Worm (Caenorhabditis elegans) whole organism, young adult: Measurements from ENCODE around the gene col-94.

Source experiments
- F33H1.4 ChIP-seq: fragments of 200-800 bp; sonication (Bioruptor generic); IDR thresholded peaks from 2 replicates; pipeline ENCODE4 v1.3.6; 2022; ENCODE audit warnings: missing genetic modification reagents, missing genetic modification characterization, missing compliant biosample characterization
- F37B4.10 ChIP-seq: fragments of 200-800 bp; sonication (Bioruptor generic); IDR thresholded peaks from 2 replicates; pipeline ENCODE4 v1.3.6; 2022; ENCODE audit warnings: missing genetic modification characterization, missing compliant biosample characterization
- F39B2.1 ChIP-seq: fragments of 200-800 bp; sonication (Bioruptor generic); IDR thresholded peaks from 2 replicates; pipeline ENCODE4 v1.3.6; 2022; ENCODE audit warnings: missing genetic modification reagents, missing genetic modification characterization, missing compliant biosample characterization
- F52B5.7 ChIP-seq: sonication (generic microtip); optimal IDR thresholded peaks from 2 replicates; lab custom pipeline; 2016; ENCODE audit warnings: mild to moderate bottlenecking, missing genetic modification characterization, missing compliant biosample characterization
- F55B11.4 ChIP-seq: sonication (generic microtip); optimal IDR thresholded peaks from 2 replicates; lab custom pipeline; 2016; ENCODE audit warnings: missing compliant biosample characterization, missing genetic modification characterization, borderline replicate concordance; ENCODE audit not compliant: insufficient read depth
- F57A8.1 ChIP-seq: fragments of 200-800 bp; sonication (Bioruptor generic); optimal IDR thresholded peaks from 2 replicates; lab custom pipeline; 2018; ENCODE audit warnings: mild to moderate bottlenecking, missing genetic modification characterization, moderate library complexity, missing compliant biosample characterization
- F57C9.4 ChIP-seq: sonication (generic microtip); optimal IDR thresholded peaks from 2 replicates; lab custom pipeline; 2017; ENCODE audit warnings: mild to moderate bottlenecking, missing genetic modification characterization, missing compliant biosample characterization
- T07F8.4 ChIP-seq: sonication (generic microtip); optimal IDR thresholded peaks from 2 replicates; lab custom pipeline; 2016; ENCODE audit warnings: mild to moderate bottlenecking, missing genetic modification characterization, moderate library complexity, missing compliant biosample characterization
- Y53G8AR.9 ChIP-seq: fragments of 200-800 bp; sonication (Bioruptor generic); conservative IDR thresholded peaks from 2 replicates; pipeline ENCODE4 v1.3.6; 2022; ENCODE audit warnings: missing genetic modification reagents, missing genetic modification characterization, missing compliant biosample characterization
- Y67H2A.10 ChIP-seq: fragments of 200-800 bp; sonication (Bioruptor generic); conservative IDR thresholded peaks from 2 replicates; pipeline ENCODE4 v1.3.6; 2022; ENCODE audit warnings: missing genetic modification reagents, missing genetic modification characterization, missing compliant biosample characterization
- ZK185.1 ChIP-seq: sonication (generic microtip); optimal IDR thresholded peaks from 2 replicates; lab custom pipeline; 2016; ENCODE audit warnings: mild to moderate bottlenecking, missing genetic modification characterization, missing compliant biosample characterization; ENCODE audit not compliant: poor library complexity, severe bottlenecking
- ama-1 ChIP-seq, 3 experiments: fragments of 150-350 bp in 1 of 3; sonication (generic microtip) in 2 of 3; optimal IDR thresholded peaks; 2 replicates each; lab custom pipeline; 2014 to 2018; ENCODE audit warnings: missing biosample characterization in 2 of 3, missing genetic modification characterization in 2 of 3, missing genetic modification reagents in 2 of 3
- atf-7 ChIP-seq: sonication (generic microtip); optimal IDR thresholded peaks from 2 replicates; lab custom pipeline; 2017; ENCODE audit warnings: mild to moderate bottlenecking, missing genetic modification characterization, missing compliant biosample characterization
- athp-1 ChIP-seq: sonication (generic microtip); optimal IDR thresholded peaks from 2 replicates; lab custom pipeline; 2017; ENCODE audit warnings: mild to moderate bottlenecking, missing genetic modification characterization, missing compliant biosample characterization
- attf-5 ChIP-seq: fragments of 200-800 bp; sonication (Bioruptor generic); optimal IDR thresholded peaks from 2 replicates; lab custom pipeline; 2018; ENCODE audit warnings: mild to moderate bottlenecking, missing genetic modification characterization, missing compliant biosample characterization
- cebp-1 ChIP-seq, 2 experiments: fragments of 200-800 bp in 1 of 2; sonication (Bioruptor generic) in 1 of 2; sonication (generic microtip) in 1 of 2; IDR thresholded peaks in 1 of 2; optimal IDR thresholded peaks in 1 of 2; 2 replicates each; pipeline versions ENCODE4 v1.3.6 to Lab custom; 2017 to 2022; ENCODE audit warnings: missing compliant biosample characterization in 2 of 2, missing genetic modification characterization in 2 of 2, mild to moderate bottlenecking in 1 of 2, missing genetic modification reagents in 1 of 2, moderate library complexity in 1 of 2
- ceh-27 ChIP-seq: fragments of 200-800 bp; sonication (Bioruptor generic); optimal IDR thresholded peaks from 2 replicates; lab custom pipeline; 2018; ENCODE audit warnings: mild to moderate bottlenecking, missing genetic modification characterization, moderate library complexity, missing compliant biosample characterization
- chd-7 ChIP-seq: sonication (generic microtip); optimal IDR thresholded peaks from 2 replicates; lab custom pipeline; 2016; ENCODE audit warnings: mild to moderate bottlenecking, missing genetic modification characterization, moderate library complexity, missing compliant biosample characterization
- dox-1 ChIP-seq: fragments of 200-800 bp; sonication (Bioruptor generic); IDR thresholded peaks from 2 replicates; pipeline ENCODE4 v1.3.6; 2022; ENCODE audit warnings: missing genetic modification reagents, missing genetic modification characterization, missing compliant biosample characterization
- efl-1 ChIP-seq: fragments of 150-350 bp; optimal IDR thresholded peaks from 2 replicates; lab custom pipeline; 2014; ENCODE audit warnings: missing biosample characterization, missing genetic modification reagents, missing genetic modification characterization
- ets-4 ChIP-seq: fragments of 200-800 bp; sonication (Bioruptor generic); optimal IDR thresholded peaks from 2 replicates; lab custom pipeline; 2018; ENCODE audit warnings: mild to moderate bottlenecking, missing genetic modification characterization, missing compliant biosample characterization
- gei-17 ChIP-seq: fragments of 200-800 bp; sonication (Bioruptor generic); optimal IDR thresholded peaks from 2 replicates; lab custom pipeline; 2018; ENCODE audit warnings: mild to moderate bottlenecking, missing genetic modification characterization, missing compliant biosample characterization
- lag-1 ChIP-seq: fragments of 200-800 bp; sonication (Bioruptor generic); IDR thresholded peaks from 2 replicates; pipeline ENCODE4 v1.3.6; 2022; ENCODE audit warnings: missing genetic modification reagents, missing genetic modification characterization, missing compliant biosample characterization
- let-526 ChIP-seq: fragments of 200-800 bp; sonication (Bioruptor generic); IDR thresholded peaks from 2 replicates; pipeline ENCODE4 v1.3.6; 2022; ENCODE audit warnings: missing genetic modification reagents, missing genetic modification characterization, missing compliant biosample characterization
- lin-54 ChIP-seq: fragments of 200-800 bp; sonication (Bioruptor generic); optimal IDR thresholded peaks from 2 replicates; lab custom pipeline; 2018; ENCODE audit warnings: mild to moderate bottlenecking, missing genetic modification characterization, missing compliant biosample characterization
- lir-1 ChIP-seq: fragments of 200-800 bp; sonication (Bioruptor generic); conservative IDR thresholded peaks from 2 replicates; pipeline ENCODE4 v1.3.6; 2022; ENCODE audit warnings: missing genetic modification reagents, missing genetic modification characterization, missing compliant biosample characterization
- lsl-1 ChIP-seq: fragments of 200-800 bp; sonication (Bioruptor generic); optimal IDR thresholded peaks from 2 replicates; lab custom pipeline; 2018; ENCODE audit warnings: mild to moderate bottlenecking, missing genetic modification characterization, moderate library complexity, missing compliant biosample characterization
- madf-3 ChIP-seq: fragments of 200-800 bp; sonication (Bioruptor generic); IDR thresholded peaks from 2 replicates; pipeline ENCODE4 v1.3.6; 2022; ENCODE audit warnings: missing genetic modification reagents, missing genetic modification characterization, missing compliant biosample characterization
- nfya-1 ChIP-seq: sonication (generic microtip); optimal IDR thresholded peaks from 2 replicates; lab custom pipeline; 2017; ENCODE audit warnings: antibody characterized with exemption, missing compliant biosample characterization, missing genetic modification characterization, borderline replicate concordance; ENCODE audit not compliant: insufficient read depth
- rcor-1 ChIP-seq: fragments of 200-800 bp; sonication (Bioruptor generic); IDR thresholded peaks from 2 replicates; pipeline ENCODE4 v1.3.6; 2022; ENCODE audit warnings: missing genetic modification reagents, missing genetic modification characterization, missing compliant biosample characterization
- rec-8 ChIP-seq, 2 experiments: sonication (generic microtip); optimal IDR thresholded peaks; 2 replicates each; lab custom pipeline; 2016; ENCODE audit warnings: mild to moderate bottlenecking in 2 of 2, missing genetic modification characterization in 2 of 2, missing genetic modification reagents in 2 of 2, missing genotype in 2 of 2, missing biosample characterization in 1 of 2, missing compliant biosample characterization in 1 of 2, moderate library complexity in 1 of 2
- rpc-1 ChIP-seq, 2 experiments: fragments of 150-350 bp in 1 of 2; sonication (generic microtip) in 1 of 2; optimal IDR thresholded peaks; 2 replicates each; lab custom pipeline; 2014 to 2018; ENCODE audit warnings: missing biosample characterization in 1 of 2, missing genetic modification characterization in 1 of 2, missing genetic modification reagents in 1 of 2, missing genotype in 1 of 2
- sdz-38 ChIP-seq: sonication (generic microtip); optimal IDR thresholded peaks from 2 replicates; lab custom pipeline; 2016; ENCODE audit warnings: missing genotype, missing genetic modification characterization, missing compliant biosample characterization
- sea-2 ChIP-seq: fragments of 200-800 bp; sonication (Bioruptor generic); IDR thresholded peaks from 2 replicates; pipeline ENCODE4 v1.3.6; 2022; ENCODE audit warnings: missing genetic modification characterization, missing compliant biosample characterization
- snpc-3.4 ChIP-seq: sonication (generic microtip); optimal IDR thresholded peaks from 2 replicates; lab custom pipeline; 2017; ENCODE audit warnings: missing genetic modification characterization, mild to moderate bottlenecking, missing compliant biosample characterization, antibody characterized with exemption, moderate library complexity, missing genotype, missing genetic modification reagents
- snpc-4 ChIP-seq, 5 experiments: fragments of 150-350 bp in 1 of 5; sonication (generic microtip) in 4 of 5; optimal IDR thresholded peaks; 2 replicates each; lab custom pipeline; 2014 to 2018; ENCODE audit warnings: missing genetic modification characterization in 5 of 5, missing biosample characterization in 3 of 5, antibody characterized with exemption in 2 of 5, mild to moderate bottlenecking in 2 of 5, missing compliant biosample characterization in 2 of 5, missing genotype in 2 of 5, moderate library complexity in 2 of 5, missing genetic modification reagents in 1 of 5
- tbx-9 ChIP-seq: sonication (generic microtip); optimal IDR thresholded peaks from 2 replicates; lab custom pipeline; 2016; ENCODE audit warnings: borderline replicate concordance, missing genetic modification characterization, inconsistent platforms, missing compliant biosample characterization
- tlf-1 ChIP-seq: fragments of 200-800 bp; sonication (Bioruptor generic); optimal IDR thresholded peaks from 2 replicates; lab custom pipeline; 2018; ENCODE audit warnings: mild to moderate bottlenecking, missing genetic modification characterization, missing compliant biosample characterization
- unc-62 ChIP-seq: fragments of 150-350 bp; optimal IDR thresholded peaks from 2 replicates; lab custom pipeline; 2014; ENCODE audit warnings: missing biosample characterization, missing genetic modification reagents, missing genetic modification characterization
- ztf-25 ChIP-seq: fragments of 200-800 bp; sonication (Bioruptor generic); IDR thresholded peaks from 2 replicates; pipeline ENCODE4 v1.3.6; 2022; ENCODE audit warnings: missing genetic modification reagents, missing genetic modification characterization, missing compliant biosample characterization
- ztf-6 ChIP-seq: fragments of 200-800 bp; sonication (Bioruptor generic); IDR thresholded peaks from 2 replicates; pipeline ENCODE4 v1.3.6; 2022; ENCODE audit warnings: missing genetic modification reagents, missing genetic modification characterization, missing compliant biosample characterization

Gene col-94

DNA sequence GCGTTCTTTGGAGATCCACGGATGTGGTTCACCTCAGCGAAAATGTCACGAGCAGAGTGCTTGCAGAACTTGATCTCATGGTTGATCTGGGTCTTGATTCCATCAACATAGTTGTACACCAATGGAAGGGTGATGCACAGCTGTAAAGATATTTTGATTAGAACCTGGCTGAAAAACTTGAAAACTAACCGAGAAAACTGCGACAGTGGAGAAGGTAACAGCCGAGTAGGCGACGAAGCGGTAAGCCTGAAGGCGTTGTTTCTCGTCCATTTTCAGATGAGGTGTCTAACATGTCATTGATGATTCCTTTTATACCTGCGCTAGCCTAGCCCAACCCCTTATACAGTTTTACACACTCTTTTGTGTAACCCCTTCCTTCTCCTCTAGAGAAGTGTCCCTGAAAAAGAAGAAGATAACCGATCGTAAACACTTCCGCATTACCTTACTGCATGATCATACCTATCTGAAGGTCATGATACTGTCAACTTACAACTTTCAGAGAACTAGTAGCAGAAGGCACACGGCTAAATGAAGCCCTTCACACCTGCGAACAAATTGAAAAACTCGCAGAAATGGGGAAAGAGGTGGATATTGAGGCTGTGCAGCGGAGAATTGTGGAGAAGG is at the start of gene col-94:
Gene col-94, minus strand, starts transcription at position 313 of the 624 bp plus-strand sequence.
- TF ChIP-seq ZK185.1 (tag; lab: Kevin White, UChicago) (no peak), unc-62 (GFP tag; lab: Kevin White, UChicago) (no peak), F33H1.4 (GFP tag; lab: Robert Waterston, UW) (no peak), snpc-4 (GFP tag; optimal IDR thresholded peaks at IDR 0.05; lab: Kevin White, UChicago) (no peak), snpc-4 (tag; optimal IDR thresholded peaks at IDR 0.05; lab: Kevin White, UChicago) (peak in 1 of 4 experiments; percentile 11), rpc-1 (optimal IDR thresholded peaks at IDR 0.05; lab: Kevin White, UChicago) (no peak), rpc-1 (tag; optimal IDR thresholded peaks at IDR 0.05; lab: Kevin White, UChicago) (no peak), atf-7 (tag; lab: Kevin White, UChicago) (no peak), lir-1 (GFP tag; lab: Robert Waterston, UW) (no peak), dox-1 (GFP tag; lab: Robert Waterston, UW) (no peak)

DNA sequence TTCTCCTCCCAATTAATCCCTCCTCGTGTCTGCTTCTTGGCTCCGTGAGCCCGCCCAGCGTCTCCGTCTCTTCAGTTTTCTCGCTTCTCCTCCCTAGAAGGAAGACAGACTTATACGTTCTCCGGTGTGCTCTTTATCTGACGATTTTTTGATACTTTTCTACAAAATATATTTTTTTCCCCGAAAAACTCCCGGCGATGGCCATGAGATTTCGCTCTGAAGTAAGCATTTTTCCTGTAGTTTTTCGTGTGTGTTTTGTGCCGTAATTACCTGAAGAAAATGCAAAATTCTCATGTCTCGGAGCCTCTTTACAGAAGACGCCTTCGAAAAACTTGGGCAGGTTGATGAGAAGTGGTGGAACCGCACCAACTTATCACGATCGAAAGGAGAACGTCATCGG is 49.0 kb upstream of the col-94 start, which contains the start of gene spat-2:
Gene spat-2, plus strand, starts transcription at position 301 of the 400 bp plus-strand sequence.
- TF ChIP-seq tbx-9 (no peak), attf-5 (GFP tag; lab: Kevin White, UChicago) (no peak), lin-54 (no peak), madf-3 (no peak), nfya-1 (tag; lab: Kevin White, UChicago) (no peak), Y67H2A.10 (GFP tag; lab: Robert Waterston, UW) (no peak), sea-2 (no peak), F37B4.10 (no peak), rcor-1 (no peak)

DNA sequence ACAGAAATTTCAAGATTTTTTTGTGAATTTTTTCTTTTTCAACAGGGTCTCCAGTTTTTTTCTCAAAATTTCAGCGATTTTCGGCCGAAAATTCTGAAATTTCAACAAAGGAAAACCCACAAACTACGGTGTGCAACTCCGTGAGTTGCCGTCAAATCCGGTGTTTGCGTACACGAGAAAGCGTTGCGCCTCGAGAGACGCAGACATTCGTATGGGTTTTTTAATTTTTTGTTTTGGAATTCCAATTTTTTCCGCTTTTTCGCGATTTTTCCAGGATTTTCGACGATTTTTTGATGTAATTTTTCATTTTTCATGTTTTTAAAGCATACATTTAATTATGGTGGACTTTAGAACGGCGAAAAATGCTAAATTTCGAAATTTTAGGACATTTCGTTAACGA is 48.5 kb upstream of the col-94 start:
- TF ChIP-seq rcor-1 (no peak; the same call in 1 of the 2 replicates), rpc-1 (optimal IDR thresholded peaks at IDR 0.05; lab: Kevin White, UChicago) (no peak), rpc-1 (tag; optimal IDR thresholded peaks at IDR 0.05; lab: Kevin White, UChicago) (no peak), rec-8 (tag; optimal IDR thresholded peaks at IDR 0.05; lab: Kevin White, UChicago) (no peak), ama-1 (optimal IDR thresholded peaks at IDR 0.05; lab: Kevin White, UChicago) (no peak), ama-1 (GFP tag; optimal IDR thresholded peaks at IDR 0.05; lab: Kevin White, UChicago) (no peak), lag-1 (GFP tag; lab: Robert Waterston, UW) (no peak), F33H1.4 (GFP tag; lab: Robert Waterston, UW) (peak; percentile 71), ceh-27 (GFP tag; lab: Kevin White, UChicago) (no peak), let-526 (no peak), gei-17 (GFP tag; lab: Kevin White, UChicago) (no peak), F52B5.7 (tag; lab: Kevin White, UChicago) (no peak), F39B2.1 (GFP tag; lab: Robert Waterston, UW) (no peak), tlf-1 (peak; percentile 61), ztf-25 (GFP tag; lab: Robert Waterston, UW) (no peak), sdz-38 (tag; lab: Kevin White, UChicago) (no peak), athp-1 (peak; percentile 27), attf-5 (GFP tag; lab: Kevin White, UChicago) (peak; percentile 34), cebp-1 (GFP tag; IDR thresholded peaks at IDR 0.05; lab: Robert Waterston, UW) (0 out of 2 replicates have a peak, but pooled peaks have one; percentile 26), cebp-1 (tag; optimal IDR thresholded peaks at IDR 0.05; lab: Kevin White, UChicago) (peak; percentile 69), snpc-3.4 (tag; lab: Kevin White, UChicago) (peak; percentile 90), F57C9.4 (tag; lab: Kevin White, UChicago) (no peak), ets-4 (GFP tag; lab: Kevin White, UChicago) (no peak), T07F8.4 (tag; lab: Kevin White, UChicago) (no peak), F57A8.1 (no peak), ztf-6 (GFP tag; lab: Robert Waterston, UW) (no peak), lsl-1 (GFP tag; lab: Kevin White, UChicago) (peak; percentile 89), F55B11.4 (tag; lab: Kevin White, UChicago) (no peak), Y53G8AR.9 (GFP tag; lab: Robert Waterston, UW) (peak; percentile 90), efl-1 (GFP tag; lab: Kevin White, UChicago) (peak; percentile 70), chd-7 (tag; lab: Kevin White, UChicago) (no peak)
